Worm (Caenorhabditis elegans) whole organism, late embryonic: ENCODE data around the gene bath-45.
"Not testable (repeated sequence)": the region's sequence is repeated elsewhere in the genome, so short reads cannot be mapped to it uniquely, and the experiment has no call there.

Source experiments
- C08G9.2 ChIP-seq: sonication (generic microtip); optimal IDR thresholded peaks from 2 replicates; lab custom pipeline; 2016; ENCODE audit warnings: mild to moderate bottlenecking, missing genetic modification characterization, moderate library complexity, missing compliant biosample characterization
- C38D4.7 ChIP-seq: fragments of 200-800 bp; sonication (Bioruptor generic); optimal IDR thresholded peaks from 2 replicates; lab custom pipeline; 2018; ENCODE audit warnings: mild to moderate bottlenecking, missing genetic modification characterization, moderate library complexity, missing compliant biosample characterization
- K09A11.1 ChIP-seq: sonication (generic microtip); optimal IDR thresholded peaks from 2 replicates; lab custom pipeline; 2017; ENCODE audit warnings: antibody characterized with exemption, mild to moderate bottlenecking, missing genetic modification characterization, missing compliant biosample characterization; ENCODE audit not compliant: insufficient read depth
- Y22D7AL.16 ChIP-seq: sonication (generic microtip); optimal IDR thresholded peaks from 2 replicates; lab custom pipeline; 2016; ENCODE audit warnings: missing genetic modification characterization, missing compliant biosample characterization
- ceh-14 ChIP-seq: sonication (generic microtip); optimal IDR thresholded peaks from 2 replicates; lab custom pipeline; 2016; ENCODE audit warnings: missing genotype, missing genetic modification characterization, missing compliant biosample characterization
- ceh-2 ChIP-seq: sonication (generic microtip); optimal IDR thresholded peaks from 2 replicates; lab custom pipeline; 2016; ENCODE audit warnings: missing genotype, missing genetic modification characterization, missing compliant biosample characterization
- ceh-24 ChIP-seq: sonication (generic microtip); optimal IDR thresholded peaks from 2 replicates; lab custom pipeline; 2016; ENCODE audit warnings: mild to moderate bottlenecking, missing genetic modification characterization, missing compliant biosample characterization
- ceh-30 ChIP-seq: fragments of 150-350 bp; optimal IDR thresholded peaks from 2 replicates; lab custom pipeline; 2014; ENCODE audit warnings: missing biosample characterization, missing genetic modification characterization
- ceh-31 ChIP-seq: sonication (generic microtip); optimal IDR thresholded peaks from 2 replicates; lab custom pipeline; 2016; ENCODE audit warnings: missing genetic modification characterization, missing compliant biosample characterization
- ceh-45 ChIP-seq: fragments of 200-800 bp; sonication (Bioruptor generic); IDR thresholded peaks from 2 replicates; pipeline ENCODE4 v1.3.6; 2022; ENCODE audit warnings: missing genetic modification reagents, missing genetic modification characterization, missing compliant biosample characterization
- ceh-6 ChIP-seq: fragments of 200-800 bp; sonication (Bioruptor generic); optimal IDR thresholded peaks from 2 replicates; lab custom pipeline; 2018; ENCODE audit warnings: mild to moderate bottlenecking, missing genetic modification characterization, missing compliant biosample characterization
- ets-4 ChIP-seq: sonication (generic microtip); optimal IDR thresholded peaks from 2 replicates; lab custom pipeline; 2016; ENCODE audit warnings: missing genetic modification characterization, missing compliant biosample characterization
- hlh-13 ChIP-seq: fragments of 200-800 bp; sonication (Bioruptor generic); optimal IDR thresholded peaks from 2 replicates; lab custom pipeline; 2018; ENCODE audit warnings: mild to moderate bottlenecking, missing genetic modification characterization, missing compliant biosample characterization
- hlh-15 ChIP-seq: sonication (generic microtip); optimal IDR thresholded peaks from 2 replicates; lab custom pipeline; 2016; ENCODE audit warnings: missing genetic modification characterization, missing compliant biosample characterization
- hlh-30 ChIP-seq: sonication (generic microtip); optimal IDR thresholded peaks from 2 replicates; lab custom pipeline; 2017; ENCODE audit warnings: antibody characterized with exemption, missing genetic modification characterization, missing compliant biosample characterization; ENCODE audit not compliant: insufficient read depth
- lim-6 ChIP-seq: sonication (generic microtip); optimal IDR thresholded peaks from 2 replicates; lab custom pipeline; 2016; ENCODE audit warnings: missing genetic modification characterization, missing compliant biosample characterization
- madf-2 ChIP-seq: sonication (generic microtip); optimal IDR thresholded peaks from 2 replicates; lab custom pipeline; 2017; ENCODE audit warnings: missing genetic modification characterization, missing compliant biosample characterization
- mec-3 ChIP-seq: sonication (generic microtip); optimal IDR thresholded peaks from 2 replicates; lab custom pipeline; 2016; ENCODE audit warnings: borderline replicate concordance, missing genetic modification characterization, missing compliant biosample characterization
- nfya-1 ChIP-seq: sonication (generic microtip); optimal IDR thresholded peaks from 2 replicates; lab custom pipeline; 2017; ENCODE audit warnings: missing genetic modification characterization, mild to moderate bottlenecking, missing compliant biosample characterization, antibody characterized with exemption, moderate library complexity
- nhr-11 ChIP-seq: fragments of 150-350 bp; optimal IDR thresholded peaks from 2 replicates; lab custom pipeline; 2014; ENCODE audit warnings: missing biosample characterization, missing genetic modification characterization
- pros-1 ChIP-seq: fragments of 150-350 bp; optimal IDR thresholded peaks from 2 replicates; lab custom pipeline; 2014; ENCODE audit warnings: missing biosample characterization, missing genetic modification reagents, missing genetic modification characterization
- ref-2 ChIP-seq: sonication (generic microtip); optimal IDR thresholded peaks from 2 replicates; lab custom pipeline; 2016; ENCODE audit warnings: missing genetic modification characterization, missing compliant biosample characterization
- sdc-2 ChIP-seq: sonication (generic microtip); optimal IDR thresholded peaks from 2 replicates; lab custom pipeline; 2016; ENCODE audit warnings: missing genotype, missing genetic modification characterization, missing compliant biosample characterization
- sox-4 ChIP-seq: sonication (generic microtip); optimal IDR thresholded peaks from 2 replicates; lab custom pipeline; 2017; ENCODE audit warnings: mild to moderate bottlenecking, missing genetic modification characterization, inconsistent platforms, missing compliant biosample characterization
- tbx-2 ChIP-seq: sonication (generic microtip); optimal IDR thresholded peaks from 2 replicates; lab custom pipeline; 2016; ENCODE audit warnings: missing genetic modification characterization, missing compliant biosample characterization
- tbx-7 ChIP-seq: sonication (generic microtip); optimal IDR thresholded peaks from 2 replicates; lab custom pipeline; 2016; ENCODE audit warnings: missing genotype, missing genetic modification characterization, missing compliant biosample characterization
- ttx-3 ChIP-seq: sonication (generic microtip); optimal IDR thresholded peaks from 2 replicates; lab custom pipeline; 2016; ENCODE audit warnings: missing genetic modification reagents, missing genetic modification characterization, missing compliant biosample characterization
- unc-42 ChIP-seq: sonication (generic microtip); optimal IDR thresholded peaks from 2 replicates; lab custom pipeline; 2016; ENCODE audit warnings: missing genotype, missing genetic modification characterization, missing compliant biosample characterization
- unc-55 ChIP-seq: sonication (generic microtip); optimal IDR thresholded peaks from 2 replicates; lab custom pipeline; 2017; ENCODE audit warnings: missing biosample characterization, missing genetic modification reagents, missing genetic modification characterization
- unc-86 ChIP-seq: sonication (generic microtip); optimal IDR thresholded peaks from 2 replicates; lab custom pipeline; 2016; ENCODE audit warnings: missing genetic modification characterization, missing compliant biosample characterization

The bath-45 gene

ce11 chrII:13078848-13079428 lies 43.9 kb upstream of the bath-45 start, which contains the start of gene F42G4.6:
F42G4.6 (plus strand) TSS chrII:13079378.
- TF ChIP-seq ceh-24 (tag; lab: Kevin White, UChicago) = no peak
- no peak for TF ChIP-seq ceh-2 (tag; lab: Kevin White, UChicago)
- TF ChIP-seq unc-55 = no peak
- TF ChIP-seq ceh-45 = no peak
- no peak for TF ChIP-seq ceh-30 (tag; lab: Kevin White, UChicago)
- no peak for TF ChIP-seq unc-86 (tag; lab: Kevin White, UChicago)
- no peak for TF ChIP-seq ets-4 (tag; lab: Kevin White, UChicago)
- TF ChIP-seq madf-2 (tag; lab: Kevin White, UChicago) = no peak
- TF ChIP-seq ceh-6 (GFP tag; lab: Kevin White, UChicago) = no peak
- no peak for TF ChIP-seq ref-2 (tag; lab: Kevin White, UChicago)
- no peak for TF ChIP-seq mec-3 (tag; lab: Kevin White, UChicago)
- TF ChIP-seq hlh-13 = no peak
- TF ChIP-seq nhr-11 (tag; lab: Kevin White, UChicago) = no peak
- TF ChIP-seq ceh-14 (tag; lab: Kevin White, UChicago) = no peak
- no peak for TF ChIP-seq hlh-15
- no peak for TF ChIP-seq sdc-2 (tag; lab: Kevin White, UChicago)
- no peak for TF ChIP-seq lim-6 (tag; lab: Kevin White, UChicago)
- no peak for TF ChIP-seq Y22D7AL.16
- TF ChIP-seq, all 69 proteins: peak for 0

ce11 chrII:13080607-13081006 lies 42.2 kb upstream of the bath-45 start, which contains the start of gene Y81G3A.2:
Y81G3A.2 (plus strand) TSS chrII:13080907.
- not testable (repeated sequence) for TF ChIP-seq pros-1, tbx-7, hlh-30 (tag; lab: Kevin White, UChicago)

- not testable (repeated sequence) for TF ChIP-seq ttx-3, sox-4, pros-1 (tag; lab: Kevin White, UChicago)
These were observed 40.4 kb upstream of the bath-45 start, which contains the start of gene Y81G3A.6 for ce11 chrII:13082403-13082802. Y81G3A.6 (minus strand) TSS chrII:13082503.

- TF ChIP-seq ceh-2 (tag; lab: Kevin White, UChicago) = no peak
- peak; percentile 13 for TF ChIP-seq unc-42 (tag; lab: Kevin White, UChicago)
- peak; percentile 17 for TF ChIP-seq nfya-1 (tag; lab: Kevin White, UChicago)
- TF ChIP-seq C38D4.7 (GFP tag; lab: Kevin White, UChicago) = no peak
- TF ChIP-seq hlh-15 = no peak
These were observed 39.0 kb upstream of the bath-45 start, which contains the start of the genes Y81G3A.1 and gcn-2 for ce11 chrII:13083752-13084214. Y81G3A.1 (minus strand) TSS chrII:13083926. gcn-2 (plus strand) TSS chrII:13084164.

- no peak for TF ChIP-seq ceh-31 (tag; lab: Kevin White, UChicago)
These were observed 36.9 kb upstream of the bath-45 start for ce11 chrII:13085951-13086350.

ce11 chrII:13091123-13091522 lies 31.7 kb upstream of the bath-45 start, which contains the start of gene Y81G3A.4:
Y81G3A.4 (plus strand) TSS chrII:13091423.
- TF ChIP-seq C08G9.2 (tag; lab: Kevin White, UChicago) = no peak
- TF ChIP-seq K09A11.1 = no peak
- no peak for TF ChIP-seq tbx-2 (tag; lab: Kevin White, UChicago)
- no peak for TF ChIP-seq pros-1 (tag; lab: Kevin White, UChicago)
